Fruit fly (Drosophila melanogaster) whole organism, embryonic: ENCODE measurements around the gene CG6567.

Source experiments
- CG10274 ChIP-seq: fragments of 200-800 bp; sonication (Bioruptor generic); optimal IDR thresholded peaks from 3 replicates; lab custom pipeline; 2017; ENCODE audit warnings: missing biosample characterization, mild to moderate bottlenecking, missing genetic modification characterization
- CG10543 ChIP-seq: fragments of 200-800 bp; sonication (Bioruptor generic); optimal IDR thresholded peaks from 3 replicates; lab custom pipeline; 2017; ENCODE audit warnings: missing biosample characterization, mild to moderate bottlenecking, missing genetic modification characterization, moderate library complexity
- CG10654 ChIP-seq: fragments of 200-800 bp; sonication (Bioruptor generic); optimal IDR thresholded peaks from 2 replicates; lab custom pipeline; 2016; ENCODE audit warnings: missing biosample characterization, missing genetic modification characterization
- CG12299 ChIP-seq: fragments of 200-800 bp; sonication (Bioruptor generic); optimal IDR thresholded peaks from 2 replicates; lab custom pipeline; 2018; ENCODE audit warnings: missing biosample characterization, mild to moderate bottlenecking, missing genetic modification characterization
- CG17385 ChIP-seq: fragments of 200-800 bp; sonication (Bioruptor generic); optimal IDR thresholded peaks from 3 replicates; lab custom pipeline; 2018; ENCODE audit warnings: missing biosample characterization, mild to moderate bottlenecking, missing genetic modification characterization
- CG17829 ChIP-seq: fragments of 200-800 bp; optimal IDR thresholded peaks from 2 replicates; lab custom pipeline; 2019; ENCODE audit warnings: missing biosample characterization, mild to moderate bottlenecking, missing genetic modification characterization, moderate library complexity
- CG1832 ChIP-seq: fragments of 200-800 bp; sonication (Bioruptor generic); optimal IDR thresholded peaks from 2 replicates; lab custom pipeline; 2017; ENCODE audit warnings: missing biosample characterization, mild to moderate bottlenecking, missing genetic modification characterization, inconsistent platforms
- CG18764 ChIP-seq: fragments of 200-800 bp; sonication (Bioruptor generic); optimal IDR thresholded peaks from 3 replicates; lab custom pipeline; 2016; ENCODE audit warnings: missing biosample characterization, missing genetic modification characterization
- CG4730 ChIP-seq: fragments of 200-800 bp; sonication (Bioruptor generic); IDR thresholded peaks from 2 replicates; pipeline ENCODE4 v1.3.6; 2022; ENCODE audit warnings: missing biosample characterization, missing genetic modification characterization
- CG7786 ChIP-seq: fragments of 200-800 bp; sonication (Bioruptor generic); optimal IDR thresholded peaks from 2 replicates; lab custom pipeline; 2016; ENCODE audit warnings: missing biosample characterization, missing genetic modification characterization
- CG9437 ChIP-seq: fragments of 200-800 bp; sonication (Bioruptor generic); optimal IDR thresholded peaks from 2 replicates; lab custom pipeline; 2018; ENCODE audit warnings: missing biosample characterization, mild to moderate bottlenecking, missing genetic modification characterization
- Doc2 ChIP-seq: fragments of 200-800 bp; sonication (Bioruptor generic); IDR thresholded peaks from 2 replicates; pipeline ENCODE4 v1.3.6; 2022; ENCODE audit warnings: missing biosample characterization, missing genetic modification characterization
- Fer3 ChIP-seq: fragments of 200-800 bp; sonication (Bioruptor generic); optimal IDR thresholded peaks from 2 replicates; lab custom pipeline; 2018; ENCODE audit warnings: missing biosample characterization, mild to moderate bottlenecking, missing genetic modification characterization, moderate library complexity
- Hey ChIP-seq: fragments of 200-800 bp; sonication (Bioruptor generic); optimal IDR thresholded peaks from 3 replicates; lab custom pipeline; 2018; ENCODE audit warnings: missing biosample characterization, mild to moderate bottlenecking, missing genetic modification characterization
- Hmr ChIP-seq: fragments of 200-800 bp; sonication (Bioruptor generic); optimal IDR thresholded peaks from 3 replicates; lab custom pipeline; 2017; ENCODE audit warnings: mild to moderate bottlenecking, missing biosample characterization, missing genetic modification reagents, missing genetic modification characterization
- Hr3 ChIP-seq: fragments of 200-800 bp; sonication (Bioruptor generic); optimal IDR thresholded peaks from 3 replicates; lab custom pipeline; 2016; ENCODE audit warnings: missing biosample characterization, missing genetic modification characterization
- MTF-1 ChIP-seq: fragments of 200-800 bp; sonication (Bioruptor generic); optimal IDR thresholded peaks from 2 replicates; lab custom pipeline; 2018; ENCODE audit warnings: missing biosample characterization, mild to moderate bottlenecking, missing genetic modification characterization, borderline replicate concordance
- Max ChIP-seq: fragments of 200-800 bp; sonication (Bioruptor generic); optimal IDR thresholded peaks from 2 replicates; lab custom pipeline; 2016; ENCODE audit warnings: missing biosample characterization, mild to moderate bottlenecking, missing genetic modification characterization
- NC2β ChIP-seq: fragments of 200-800 bp; sonication (Bioruptor generic); optimal IDR thresholded peaks from 2 replicates; lab custom pipeline; 2016; ENCODE audit warnings: missing biosample characterization, missing genetic modification characterization
- NFAT ChIP-seq: fragments of 200-800 bp; sonication (Bioruptor generic); IDR thresholded peaks from 2 replicates; pipeline ENCODE4 v1.3.6; 2022; ENCODE audit warnings: missing biosample characterization, missing genetic modification characterization
- Nf-YA ChIP-seq: fragments of 200-800 bp; sonication (Bioruptor generic); IDR thresholded peaks from 2 replicates; pipeline ENCODE4 v1.3.6; 2022; ENCODE audit warnings: missing biosample characterization, missing genetic modification characterization
- PHDP ChIP-seq: fragments of 200-800 bp; sonication (Bioruptor generic); optimal IDR thresholded peaks from 3 replicates; lab custom pipeline; 2018; ENCODE audit warnings: missing biosample characterization, mild to moderate bottlenecking, missing genetic modification characterization, moderate library complexity
- Side ChIP-seq: fragments of 200-800 bp; sonication (Bioruptor generic); optimal IDR thresholded peaks from 2 replicates; lab custom pipeline; 2016; ENCODE audit warnings: missing biosample characterization, missing genetic modification characterization
- YL-1 ChIP-seq: fragments of 200-800 bp; sonication (Bioruptor generic); optimal IDR thresholded peaks from 3 replicates; lab custom pipeline; 2017; ENCODE audit warnings: missing biosample characterization, mild to moderate bottlenecking, missing genetic modification characterization
- ab ChIP-seq: fragments of 200-800 bp; sonication (Bioruptor generic); optimal IDR thresholded peaks from 2 replicates; lab custom pipeline; 2016; ENCODE audit warnings: missing biosample characterization, missing genetic modification characterization
- bab2 ChIP-seq: fragments of 200-800 bp; sonication (Bioruptor generic); optimal IDR thresholded peaks from 2 replicates; lab custom pipeline; 2016; ENCODE audit warnings: missing biosample characterization, missing genetic modification characterization
- crc ChIP-seq: fragments of 200-800 bp; sonication (Bioruptor generic); optimal IDR thresholded peaks from 2 replicates; lab custom pipeline; 2016; ENCODE audit warnings: missing biosample characterization, missing genetic modification characterization
- danr ChIP-seq: fragments of 200-800 bp; sonication (Bioruptor generic); IDR thresholded peaks from 2 replicates; pipeline ENCODE4 v1.3.6; 2022; ENCODE audit warnings: missing biosample characterization, missing genetic modification characterization
- emc ChIP-seq: fragments of 200-800 bp; sonication (Bioruptor generic); optimal IDR thresholded peaks from 2 replicates; lab custom pipeline; 2016; ENCODE audit warnings: missing biosample characterization, missing genetic modification characterization
- exex ChIP-seq: fragments of 200-800 bp; sonication (Bioruptor generic); optimal IDR thresholded peaks from 4 replicates; lab custom pipeline; 2018; ENCODE audit warnings: missing biosample characterization, mild to moderate bottlenecking, missing genetic modification characterization, moderate library complexity
- fd102C ChIP-seq: fragments of 200-800 bp; sonication (Bioruptor generic); optimal IDR thresholded peaks from 2 replicates; lab custom pipeline; 2018; ENCODE audit warnings: missing biosample characterization, mild to moderate bottlenecking, missing genetic modification characterization, moderate library complexity
- gfzf ChIP-seq: fragments of 200-800 bp; sonication (Bioruptor generic); optimal IDR thresholded peaks from 2 replicates; lab custom pipeline; 2016; ENCODE audit warnings: missing biosample characterization, mild to moderate bottlenecking, missing genetic modification characterization, moderate library complexity
- h ChIP-seq: fragments of >200 bp; optimal IDR thresholded peaks from 2 replicates; lab custom pipeline; 2017
- hbn ChIP-seq: fragments of 200-800 bp; sonication (Bioruptor generic); IDR thresholded peaks from 2 replicates; pipeline ENCODE4 v1.3.6; 2022; ENCODE audit warnings: missing biosample characterization, missing genetic modification characterization; ENCODE audit not compliant: partially characterized antibody
- lab ChIP-seq: fragments of 200-800 bp; sonication (Bioruptor generic); optimal IDR thresholded peaks from 3 replicates; lab custom pipeline; 2017; ENCODE audit warnings: missing biosample characterization, missing genetic modification characterization, mild to moderate bottlenecking, moderate library complexity, missing genetic modification reagents
- lbe ChIP-seq: fragments of 200-800 bp; sonication (Bioruptor generic); optimal IDR thresholded peaks from 2 replicates; lab custom pipeline; 2016; ENCODE audit warnings: missing biosample characterization, mild to moderate bottlenecking, missing genetic modification characterization
- lov ChIP-seq, 2 experiments: fragments of 200-800 bp in 1 of 2; fragments of >200 bp in 1 of 2; sonication (Bioruptor generic) in 1 of 2; IDR thresholded peaks in 1 of 2; optimal IDR thresholded peaks in 1 of 2; 2 replicates in 1 of 2; 3 replicates in 1 of 2; pipeline versions ENCODE4 v1.3.6 to Lab custom; 2017 to 2022; ENCODE audit warnings: missing biosample characterization in 1 of 2, missing genetic modification characterization in 1 of 2
- luna ChIP-seq: fragments of 200-800 bp; sonication (Bioruptor generic); optimal IDR thresholded peaks from 2 replicates; lab custom pipeline; 2016; ENCODE audit warnings: missing biosample characterization, missing genetic modification characterization
- mirr ChIP-seq: fragments of 200-800 bp; sonication (Bioruptor generic); optimal IDR thresholded peaks from 3 replicates; lab custom pipeline; 2018; ENCODE audit warnings: missing biosample characterization, mild to moderate bottlenecking, missing genetic modification characterization
- nerfin-2 ChIP-seq: fragments of 200-800 bp; sonication (Bioruptor generic); IDR thresholded peaks from 2 replicates; pipeline ENCODE4 v1.3.6; 2022; ENCODE audit warnings: missing biosample characterization, missing genetic modification characterization; ENCODE audit not compliant: partially characterized antibody
- pho ChIP-seq: fragments of 200-800 bp; sonication (Bioruptor generic); optimal IDR thresholded peaks from 2 replicates; lab custom pipeline; 2016; ENCODE audit warnings: missing biosample characterization, missing genetic modification characterization
- pita ChIP-seq: fragments of 200-800 bp; sonication (Bioruptor generic); optimal IDR thresholded peaks from 2 replicates; lab custom pipeline; 2017; ENCODE audit warnings: missing biosample characterization, mild to moderate bottlenecking, missing genetic modification characterization
- row ChIP-seq: fragments of 200-800 bp; sonication (Bioruptor generic); IDR thresholded peaks from 3 replicates; pipeline ENCODE4 v1.3.6; 2022; ENCODE audit warnings: missing biosample characterization, missing genetic modification characterization
- schlank ChIP-seq: fragments of 200-800 bp; sonication (Bioruptor generic); optimal IDR thresholded peaks from 2 replicates; lab custom pipeline; 2018; ENCODE audit warnings: missing biosample characterization, mild to moderate bottlenecking, missing genetic modification characterization
- sisA ChIP-seq: fragments of 200-800 bp; sonication (Bioruptor generic); IDR thresholded peaks from 2 replicates; pipeline ENCODE4 v1.3.6; 2022; ENCODE audit warnings: missing biosample characterization, missing genetic modification characterization
- slbo ChIP-seq: fragments of 200-800 bp; sonication (Bioruptor generic); IDR thresholded peaks from 2 replicates; pipeline ENCODE4 v1.3.6; 2022; ENCODE audit warnings: missing biosample characterization, missing genetic modification characterization
- trh ChIP-seq: fragments of 200-800 bp; sonication (Bioruptor generic); optimal IDR thresholded peaks from 2 replicates; lab custom pipeline; 2016; ENCODE audit warnings: missing biosample characterization, missing genetic modification characterization
- wor ChIP-seq: fragments of 200-800 bp; sonication (Bioruptor generic); IDR thresholded peaks from 2 replicates; pipeline ENCODE4 v1.3.6; 2022; ENCODE audit warnings: missing biosample characterization, missing genetic modification characterization

Gene CG6567

dm6 chr3R:10875515-10876434 lies 21.5 kb upstream of the CG6567 start, which contains the start of gene Sodh2 (continued):
- TF ChIP-seq CG1832 (GFP tag; lab: Kevin White, UChicago) (no peak), CG9437 (GFP tag; lab: Kevin White, UChicago) (peak; percentile 80), CG4730 (GFP tag; lab: Robert Waterston, UW) (no peak), lbe (GFP tag; lab: Kevin White, UChicago) (peak; percentile 86), h (lab: Kevin White, UChicago) (no peak), lov (optimal IDR thresholded peaks at IDR 0.05; lab: Kevin White, UChicago) (no peak), lov (GFP tag; IDR thresholded peaks at IDR 0.05; lab: Robert Waterston, UW) (peak; percentile 5; the same call in 1 of the 3 replicates), Hr3 (GFP tag; lab: Kevin White, UChicago) (peak; percentile 41), luna (peak; percentile 39), danr (peak; percentile 47; the same call in 1 of the 2 replicates), Nf-YA (0 out of 2 replicates have a peak, but pooled peaks have one; percentile 40), CG10274 (GFP tag; lab: Kevin White, UChicago) (peak; percentile 52), Fer3 (tag; lab: Kevin White, UChicago) (peak; percentile 81), NFAT (GFP tag; lab: Robert Waterston, UW) (peak; percentile 83), Hmr (peak; percentile 94), pho (GFP tag; lab: Kevin White, UChicago) (peak; percentile 59), Hey (tag; lab: Kevin White, UChicago) (peak; percentile 67), Max (GFP tag; lab: Kevin White, UChicago) (peak; percentile 42), CG10543 (GFP tag; lab: Kevin White, UChicago) (peak; percentile 93), row (GFP tag; lab: Robert Waterston, UW) (peak; percentile 80), schlank (tag; lab: Kevin White, UChicago) (peak; percentile 86), CG17829 (peak; percentile 83), lab (GFP tag; lab: Kevin White, UChicago) (peak; percentile 95), wor (GFP tag; lab: Robert Waterston, UW) (no peak; the same call in 1 of the 2 replicates), MTF-1 (GFP tag; lab: Kevin White, UChicago) (peak; percentile 88), NC2β (GFP tag; lab: Kevin White, UChicago) (no peak), bab2 (GFP tag; lab: Kevin White, UChicago) (peak; percentile 22), Side (peak; percentile 73), slbo (GFP tag; lab: Robert Waterston, UW) (peak; percentile 84), emc (no peak), mirr (peak; percentile 72), fd102C (GFP tag; lab: Kevin White, UChicago) (no peak), crc (GFP tag; lab: Kevin White, UChicago) (peak; percentile 34), ab (GFP tag; lab: Kevin White, UChicago) (peak; percentile 37), hbn (GFP tag; lab: Robert Waterston, UW) (no peak), PHDP (tag; lab: Kevin White, UChicago) (peak; percentile 79), CG18764 (GFP tag; lab: Kevin White, UChicago) (peak; percentile 61), CG12299 (peak; percentile 2), Doc2 (no peak), trh (GFP tag; lab: Kevin White, UChicago) (no peak), YL-1 (GFP tag; lab: Kevin White, UChicago) (peak; percentile 75), pita (GFP tag; lab: Kevin White, UChicago) (no peak), CG17385 (GFP tag; lab: Kevin White, UChicago) (peak; percentile 71), sisA (peak; percentile 44), CG10654 (GFP tag; lab: Kevin White, UChicago) (peak; percentile 47), gfzf (GFP tag; lab: Kevin White, UChicago) (no peak), nerfin-2 (GFP tag; lab: Robert Waterston, UW) (no peak), exex (peak; percentile 59), CG7786 (GFP tag; lab: Kevin White, UChicago) (peak; percentile 67)
